Worm (Caenorhabditis elegans): ENCODE results near the gene nhr-232.

DNA sequence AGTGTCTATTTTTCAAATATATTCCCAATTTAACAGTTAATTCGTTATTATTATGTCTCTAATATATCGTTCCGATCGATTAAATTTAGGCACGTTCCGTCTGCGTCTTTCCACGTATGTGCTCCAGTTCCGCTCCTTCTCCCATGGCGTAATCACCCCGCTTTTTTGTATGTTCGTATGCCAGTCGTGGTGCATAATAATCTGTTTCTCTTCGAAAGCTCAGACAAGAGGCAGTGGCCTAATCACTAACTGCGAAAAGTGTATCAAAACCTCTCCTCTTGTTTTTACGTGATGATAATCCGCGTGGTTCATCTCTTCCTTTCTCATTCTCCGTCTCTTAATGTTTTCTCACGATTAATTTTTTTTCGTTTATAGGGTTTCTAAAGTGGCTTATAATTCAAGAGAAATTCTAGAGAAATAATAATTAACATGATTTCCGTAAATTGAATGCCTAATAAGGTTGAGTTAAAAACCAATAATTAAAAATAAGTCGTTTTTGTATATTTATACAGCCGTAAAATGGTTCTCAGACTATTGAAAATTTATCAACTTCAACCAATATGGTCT lies 8.2 kb upstream of the nhr-232 start:
- TF ChIP-seq jun-1 (tag; optimal IDR thresholded peaks at IDR 0.05) (no peak), lsy-2 (tag; optimal IDR thresholded peaks at IDR 0.05) (peak in 1 of 2 experiments; percentile 25), fos-1 (tag; optimal IDR thresholded peaks at IDR 0.05) (no peak), attf-4 (tag; optimal IDR thresholded peaks at IDR 0.05) (no peak), ces-1 (GFP tag; optimal IDR thresholded peaks at IDR 0.05) (no peak), aly-2 (tag; optimal IDR thresholded peaks at IDR 0.05) (no peak)
